Worm (Caenorhabditis elegans) whole organism, late embryonic: ENCODE data around the gene T03G6.1.

Experiments used
- ceh-14 ChIP-seq: sonication (generic microtip); optimal IDR thresholded peaks from 2 replicates; lab custom pipeline; 2016; ENCODE audit warnings: missing genotype, missing genetic modification characterization, missing compliant biosample characterization
- elt-2 ChIP-seq: sonication (generic microtip); optimal IDR thresholded peaks from 2 replicates; lab custom pipeline; 2016; ENCODE audit warnings: missing genetic modification reagents, missing genetic modification characterization, missing compliant biosample characterization
- nhr-11 ChIP-seq: fragments of 150-350 bp; optimal IDR thresholded peaks from 2 replicates; lab custom pipeline; 2014; ENCODE audit warnings: missing biosample characterization, missing genetic modification characterization
- pqm-1 ChIP-seq: sonication (generic microtip); optimal IDR thresholded peaks from 2 replicates; lab custom pipeline; 2016; ENCODE audit warnings: missing genetic modification characterization, missing compliant biosample characterization

DNA sequence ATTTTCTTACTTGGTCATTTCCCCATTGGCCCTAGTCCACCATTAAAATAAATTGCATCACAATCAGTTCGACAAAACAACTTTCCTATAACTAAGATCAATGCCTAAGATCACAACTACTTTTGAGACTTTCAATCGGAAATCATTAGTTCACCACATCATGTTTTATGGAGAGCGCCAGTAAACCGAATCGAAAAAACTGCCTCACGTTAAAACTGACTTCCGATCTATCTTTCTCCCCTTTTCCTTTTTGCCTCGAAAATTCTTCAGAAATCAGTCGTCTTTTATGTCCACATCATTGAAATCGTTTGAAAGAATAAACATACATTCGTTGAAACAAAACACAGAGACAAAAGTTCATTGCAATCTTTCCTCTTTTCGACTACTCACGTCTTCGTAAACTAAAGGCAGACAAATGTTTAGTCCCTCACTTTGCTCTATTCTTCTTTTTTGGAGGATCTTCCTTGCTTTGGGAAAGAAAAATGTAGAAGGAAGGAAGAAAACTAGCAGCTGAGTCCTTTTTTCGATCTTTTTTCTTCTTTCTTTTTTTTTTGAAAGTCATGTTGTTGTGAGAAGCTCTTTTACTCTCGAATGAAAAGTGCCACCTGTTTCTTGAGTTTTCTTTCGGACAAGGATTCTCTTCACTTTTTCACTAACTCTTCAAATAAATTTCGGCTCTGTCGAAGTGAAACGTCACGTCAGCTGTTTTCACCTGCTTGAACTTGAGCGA, 12.8 kb upstream of the T03G6.1 start:
- TF ChIP-seq nhr-11 (tag; lab: Kevin White, UChicago): no peak
- TF ChIP-seq ceh-14: no peak
- no peak for TF ChIP-seq elt-2
- TF ChIP-seq pqm-1 (tag; lab: Kevin White, UChicago): no peak
